Worm (Caenorhabditis elegans) whole organism, L3 larva: ENCODE results near the gene cog-1.

Source experiments
- aly-2 ChIP-seq: fragments of 150-350 bp; optimal IDR thresholded peaks from 2 replicates; lab custom pipeline; 2014; ENCODE audit warnings: missing biosample characterization, missing genetic modification characterization
- mml-1 ChIP-seq: fragments of 150-350 bp; sonication (generic microtip); optimal IDR thresholded peaks from 3 replicates; lab custom pipeline; 2014; ENCODE audit warnings: missing biosample characterization, missing genetic modification characterization
- nhr-237 ChIP-seq: fragments of 150-350 bp; optimal IDR thresholded peaks from 2 replicates; lab custom pipeline; 2014; ENCODE audit warnings: missing biosample characterization, missing genetic modification characterization
- nhr-28 ChIP-seq: fragments of 150-350 bp; optimal IDR thresholded peaks from 2 replicates; lab custom pipeline; 2014; ENCODE audit warnings: missing biosample characterization, missing genetic modification characterization
- nhr-67 ChIP-seq: fragments of 150-350 bp; optimal IDR thresholded peaks from 2 replicates; lab custom pipeline; 2014; ENCODE audit warnings: missing biosample characterization, missing genetic modification characterization

ce11 chrII:14902193-14902592 lies at the start of gene cog-1:
- no peak for TF ChIP-seq mml-1 (tag; lab: Kevin White, UChicago)
- no peak for TF ChIP-seq nhr-28
- no peak for TF ChIP-seq aly-2 (tag; lab: Kevin White, UChicago)
- TF ChIP-seq nhr-67 (tag; lab: Kevin White, UChicago) = no peak
- no peak for TF ChIP-seq nhr-237 (tag; lab: Kevin White, UChicago)
